Fruit fly (Drosophila melanogaster) whole organism, prepupa: ENCODE results near the gene cas.
A peak's percentile ranks its signal among the peaks of the same experiment; 100 is the strongest.

Experiments
- CG10631 ChIP-seq: fragments of 200-800 bp; sonication (Bioruptor generic); optimal IDR thresholded peaks from 2 replicates; lab custom pipeline; 2016; ENCODE audit warnings: missing biosample characterization, missing genetic modification characterization
- CG10669 ChIP-seq: fragments of 200-800 bp; sonication (Bioruptor generic); optimal IDR thresholded peaks from 3 replicates; lab custom pipeline; 2018; ENCODE audit warnings: missing biosample characterization, mild to moderate bottlenecking, missing genetic modification characterization, moderate library complexity
- CG15336 ChIP-seq: fragments of 200-800 bp; sonication (Bioruptor generic); IDR thresholded peaks from 2 replicates; pipeline ENCODE4 v1.3.6; 2022; ENCODE audit warnings: missing biosample characterization, missing genetic modification characterization
- CG1621 ChIP-seq: fragments of 200-800 bp; sonication (Bioruptor generic); optimal IDR thresholded peaks from 3 replicates; lab custom pipeline; 2018; ENCODE audit warnings: missing biosample characterization, mild to moderate bottlenecking, missing genetic modification characterization
- CG31627 ChIP-seq: fragments of 200-800 bp; sonication (Bioruptor generic); optimal IDR thresholded peaks from 3 replicates; lab custom pipeline; 2016; ENCODE audit warnings: missing biosample characterization, missing genetic modification characterization
- CG3919 ChIP-seq: fragments of 200-800 bp; sonication (Bioruptor generic); optimal IDR thresholded peaks from 3 replicates; lab custom pipeline; 2016; ENCODE audit warnings: missing biosample characterization, missing genetic modification characterization
- CG4318 ChIP-seq: fragments of 200-800 bp; sonication (Bioruptor generic); optimal IDR thresholded peaks from 3 replicates; lab custom pipeline; 2017; ENCODE audit warnings: missing biosample characterization, mild to moderate bottlenecking, missing genetic modification characterization
- CG6163 ChIP-seq: fragments of 200-800 bp; sonication (Bioruptor generic); IDR thresholded peaks from 3 replicates; pipeline ENCODE4 v1.3.6; 2022; ENCODE audit warnings: missing biosample characterization, missing genetic modification characterization
- CG6276 ChIP-seq: fragments of 200-800 bp; sonication (Bioruptor generic); optimal IDR thresholded peaks from 2 replicates; lab custom pipeline; 2017; ENCODE audit warnings: missing biosample characterization, mild to moderate bottlenecking, missing genetic modification characterization
- CG6792 ChIP-seq: fragments of 200-800 bp; sonication (Bioruptor generic); optimal IDR thresholded peaks from 3 replicates; lab custom pipeline; 2016; ENCODE audit warnings: missing biosample characterization, missing genetic modification characterization
- CG6808 ChIP-seq: fragments of 200-800 bp; sonication (Bioruptor generic); optimal IDR thresholded peaks from 3 replicates; lab custom pipeline; 2017; ENCODE audit warnings: missing biosample characterization, missing genetic modification characterization, mild to moderate bottlenecking, moderate library complexity, missing genetic modification reagents
- CG6854 ChIP-seq: fragments of 200-800 bp; sonication (Bioruptor generic); optimal IDR thresholded peaks from 2 replicates; lab custom pipeline; 2017; ENCODE audit warnings: missing biosample characterization, mild to moderate bottlenecking, missing genetic modification characterization
- CG8119 ChIP-seq: fragments of 200-800 bp; sonication (Bioruptor generic); IDR thresholded peaks from 3 replicates; pipeline ENCODE4 v1.3.6; 2022; ENCODE audit warnings: missing biosample characterization, missing genetic modification characterization
- CG8632 ChIP-seq: fragments of 200-800 bp; sonication (Bioruptor generic); optimal IDR thresholded peaks from 3 replicates; lab custom pipeline; 2016; ENCODE audit warnings: missing biosample characterization, missing genetic modification characterization
- CG9139 ChIP-seq: fragments of 200-800 bp; sonication (Bioruptor generic); optimal IDR thresholded peaks from 3 replicates; lab custom pipeline; 2017; ENCODE audit warnings: missing biosample characterization, mild to moderate bottlenecking, missing genetic modification characterization
- Eip75B ChIP-seq: fragments of 200-800 bp; sonication (Bioruptor generic); optimal IDR thresholded peaks from 3 replicates; lab custom pipeline; 2016; ENCODE audit warnings: missing biosample characterization, missing genetic modification characterization
- Eip78C ChIP-seq: fragments of 200-800 bp; sonication (Bioruptor generic); peaks from one replicate; lab custom pipeline; 2016; ENCODE audit warnings: missing biosample characterization, missing genetic modification characterization
- Eip93F ChIP-seq: fragments of 200-800 bp; sonication (Bioruptor generic); optimal IDR thresholded peaks from 2 replicates; lab custom pipeline; 2016; ENCODE audit warnings: missing biosample characterization, mild to moderate bottlenecking, missing genetic modification characterization
- Ets21C ChIP-seq: fragments of 200-800 bp; sonication (Bioruptor generic); optimal IDR thresholded peaks from 3 replicates; lab custom pipeline; 2016; ENCODE audit warnings: missing biosample characterization, missing genetic modification characterization
- Ets96B ChIP-seq: fragments of 200-800 bp; optimal IDR thresholded peaks from 2 replicates; lab custom pipeline; 2019; ENCODE audit warnings: missing biosample characterization, mild to moderate bottlenecking, missing genetic modification characterization, moderate library complexity
- Hr38 ChIP-seq: sonication (Bioruptor generic); optimal IDR thresholded peaks from 2 replicates; lab custom pipeline; 2016; ENCODE audit warnings: missing biosample characterization, missing genetic modification characterization
- Hr39 ChIP-seq: fragments of 200-800 bp; sonication (Bioruptor generic); optimal IDR thresholded peaks from 2 replicates; lab custom pipeline; 2016; ENCODE audit warnings: missing biosample characterization, missing genetic modification characterization
- Hr4 ChIP-seq: fragments of 200-800 bp; sonication (Bioruptor generic); optimal IDR thresholded peaks from 3 replicates; lab custom pipeline; 2016; ENCODE audit warnings: missing biosample characterization, missing genetic modification characterization
- Lpt ChIP-seq: fragments of 200-800 bp; sonication (Bioruptor generic); optimal IDR thresholded peaks from 3 replicates; lab custom pipeline; 2016; ENCODE audit warnings: missing biosample characterization, missing genetic modification characterization
- Met ChIP-seq: fragments of 200-800 bp; sonication (Bioruptor generic); optimal IDR thresholded peaks from 3 replicates; lab custom pipeline; 2016; ENCODE audit warnings: missing biosample characterization, missing genetic modification characterization
- OdsH ChIP-seq: fragments of 200-800 bp; sonication (Bioruptor generic); optimal IDR thresholded peaks from 3 replicates; lab custom pipeline; 2016; ENCODE audit warnings: missing biosample characterization, missing genetic modification characterization
- Smox ChIP-seq: fragments of 200-800 bp; sonication (Bioruptor generic); optimal IDR thresholded peaks from 3 replicates; lab custom pipeline; 2016; ENCODE audit warnings: missing biosample characterization, missing genetic modification characterization
- Sox14 ChIP-seq: fragments of 200-800 bp; sonication (Bioruptor generic); optimal IDR thresholded peaks from 3 replicates; lab custom pipeline; 2016; ENCODE audit warnings: missing biosample characterization, missing genetic modification characterization
- Sox15 ChIP-seq: fragments of 200-800 bp; sonication (Bioruptor generic); optimal IDR thresholded peaks from 3 replicates; lab custom pipeline; 2016; ENCODE audit warnings: missing biosample characterization, missing genetic modification characterization
- achi ChIP-seq: fragments of 200-800 bp; sonication (Bioruptor generic); optimal IDR thresholded peaks from 3 replicates; lab custom pipeline; 2016; ENCODE audit warnings: missing biosample characterization, missing genetic modification characterization
- acj6 ChIP-seq: fragments of 200-800 bp; sonication (Bioruptor generic); optimal IDR thresholded peaks from 3 replicates; lab custom pipeline; 2016; ENCODE audit warnings: missing biosample characterization, missing genetic modification characterization
- dac ChIP-seq: fragments of 200-800 bp; sonication (Bioruptor generic); optimal IDR thresholded peaks from 2 replicates; lab custom pipeline; 2017; ENCODE audit warnings: missing biosample characterization, mild to moderate bottlenecking, missing genetic modification characterization
- dsx ChIP-seq: fragments of 200-800 bp; optimal IDR thresholded peaks from 3 replicates; lab custom pipeline; 2019; ENCODE audit warnings: missing biosample characterization, mild to moderate bottlenecking, missing genetic modification characterization, moderate library complexity; ENCODE audit not compliant: poor library complexity, severe bottlenecking
- eg ChIP-seq: fragments of 200-800 bp; sonication (Bioruptor generic); IDR thresholded peaks from 3 replicates; pipeline ENCODE4 v1.3.6; 2022; ENCODE audit warnings: missing biosample characterization, missing genetic modification characterization
- esn ChIP-seq: fragments of 200-800 bp; sonication (Bioruptor generic); optimal IDR thresholded peaks from 2 replicates; lab custom pipeline; 2016; ENCODE audit warnings: missing biosample characterization, mild to moderate bottlenecking, missing genetic modification characterization, moderate library complexity
- fd85E ChIP-seq: fragments of 200-800 bp; sonication (Bioruptor generic); optimal IDR thresholded peaks from 3 replicates; lab custom pipeline; 2016; ENCODE audit warnings: missing biosample characterization, missing genetic modification characterization
- fkh ChIP-seq: fragments of 200-800 bp; sonication (Bioruptor generic); optimal IDR thresholded peaks from 3 replicates; lab custom pipeline; 2017; ENCODE audit warnings: missing biosample characterization, mild to moderate bottlenecking, missing genetic modification characterization, moderate library complexity
- lz ChIP-seq: fragments of 200-800 bp; sonication (Bioruptor generic); optimal IDR thresholded peaks from 3 replicates; lab custom pipeline; 2016; ENCODE audit warnings: missing biosample characterization, missing genetic modification characterization
- svp ChIP-seq: fragments of 200-800 bp; sonication (Bioruptor generic); peaks from one replicate; lab custom pipeline; 2016; ENCODE audit warnings: missing biosample characterization, missing genetic modification characterization

cas gene

dm6 chr3R:5736305-5736869 lies 19.8 kb upstream of the cas start, which contains the start of the genes CG2100 and CG1236 (continued):
- peak; percentile 22 for TF ChIP-seq Eip93F (GFP tag; lab: Kevin White, UChicago)
- peak; percentile 85 for TF ChIP-seq CG10631 (GFP tag; lab: Kevin White, UChicago)
- peak; percentile 70 for TF ChIP-seq Sox15 (GFP tag; lab: Kevin White, UChicago)
- TF ChIP-seq Met (GFP tag; lab: Kevin White, UChicago), result no peak
- TF ChIP-seq Sox14 (GFP tag; lab: Kevin White, UChicago), result peak; percentile 84
- no peak for TF ChIP-seq CG4318
- peak; percentile 82 for TF ChIP-seq esn (GFP tag; lab: Kevin White, UChicago)
- TF ChIP-seq CG15336 (GFP tag; lab: Robert Waterston, UW), result peak; percentile 81
- TF ChIP-seq dac (GFP tag; lab: Kevin White, UChicago), result no peak
- no peak for TF ChIP-seq CG6276 (GFP tag; lab: Kevin White, UChicago)
- peak; percentile 91 for TF ChIP-seq fkh (GFP tag; lab: Kevin White, UChicago)
- no peak for TF ChIP-seq fd85E
- TF ChIP-seq Smox, result no peak

- TF ChIP-seq fkh (GFP tag; lab: Kevin White, UChicago) (peak; percentile 56), lz (GFP tag; lab: Kevin White, UChicago) (no peak)
- TF ChIP-seq, all 60 proteins: peak for 1
Measured at dm6 chr3R:5733181-5733580, 16.6 kb upstream of the cas start, which contains the start of gene CG1239. Gene CG1239, plus strand, starts transcription at chr3R:5733513.

DNA sequence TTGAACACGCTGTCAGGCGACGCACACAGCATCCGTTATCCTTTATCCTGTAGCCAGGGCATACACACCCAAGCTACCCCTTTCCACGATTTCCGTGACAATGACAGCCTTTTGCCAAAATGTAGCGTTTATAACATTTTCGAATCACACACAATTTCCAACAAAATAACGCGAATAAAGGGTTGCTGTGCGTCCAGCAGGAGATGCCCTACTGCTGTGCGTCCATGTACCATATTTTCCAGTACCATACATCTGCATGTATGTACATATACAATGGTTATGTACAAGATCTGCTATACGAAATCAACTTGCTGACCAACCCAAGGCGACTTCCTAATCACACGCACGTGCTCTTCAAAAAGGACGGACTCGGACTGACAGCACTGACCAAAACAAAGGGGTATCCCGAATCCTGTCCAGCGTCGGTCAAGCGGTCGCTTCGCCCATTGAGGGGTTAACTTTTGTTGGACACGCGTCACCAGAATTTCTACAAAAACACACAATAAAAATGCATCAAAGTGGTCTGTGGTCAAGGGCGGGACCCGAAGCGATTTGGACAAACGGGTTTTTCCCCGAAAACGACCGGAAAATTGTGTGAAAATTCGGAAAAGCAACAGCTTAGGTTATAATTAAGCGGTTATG lies 11.2 kb upstream of the cas start:
- no peak for TF ChIP-seq CG8119 (GFP tag; lab: Robert Waterston, UW)
- TF ChIP-seq CG8632 (GFP tag; lab: Kevin White, UChicago), result no peak
- no peak for TF ChIP-seq dac (GFP tag; lab: Kevin White, UChicago)
- TF ChIP-seq Smox, result no peak
- TF ChIP-seq, all 60 proteins: peak for 0

- TF ChIP-seq CG4318 (no peak), fkh (GFP tag; lab: Kevin White, UChicago) (no peak), achi (GFP tag; lab: Kevin White, UChicago) (no peak), CG8119 (GFP tag; lab: Robert Waterston, UW) (no peak), Sox15 (GFP tag; lab: Kevin White, UChicago) (no peak), CG3919 (no peak)
- TF ChIP-seq, all 60 proteins: peak for 0
Measured at dm6 chr3R:5723122-5723521, 6.5 kb upstream of the cas start.

- peak; percentile 49 for TF ChIP-seq acj6
- peak; percentile 24 for TF ChIP-seq CG10631 (GFP tag; lab: Kevin White, UChicago)
- peak; percentile 72; the same call in 2 of the 3 replicates for TF ChIP-seq eg (GFP tag; lab: Robert Waterston, UW)
- TF ChIP-seq Hr38 (GFP tag; lab: Kevin White, UChicago), result no peak
- TF ChIP-seq lz (GFP tag; lab: Kevin White, UChicago), result peak; percentile 11
- TF ChIP-seq CG6854 (GFP tag; lab: Kevin White, UChicago), result no peak
- no peak for TF ChIP-seq Ets96B (tag; lab: Kevin White, UChicago)
- peak; percentile 39; the same call in 1 of the 3 replicates for TF ChIP-seq CG6163 (GFP tag; lab: Robert Waterston, UW)
- TF ChIP-seq CG4318, result peak; percentile 32
- TF ChIP-seq Lpt (GFP tag; lab: Kevin White, UChicago), result peak; percentile 6
- no peak for TF ChIP-seq CG9139 (GFP tag; lab: Kevin White, UChicago)
- peak; percentile 16 for TF ChIP-seq CG31627
- TF ChIP-seq CG1621 (tag; lab: Kevin White, UChicago), result no peak
- peak; percentile 18 for TF ChIP-seq Met (GFP tag; lab: Kevin White, UChicago)
- peak; percentile 88 for TF ChIP-seq Eip78C (GFP tag; lab: Kevin White, UChicago)
- TF ChIP-seq CG6808 (GFP tag; lab: Kevin White, UChicago), result peak; percentile 41
- no peak for TF ChIP-seq Ets21C (GFP tag; lab: Kevin White, UChicago)
- TF ChIP-seq Hr39 (GFP tag; lab: Kevin White, UChicago), result peak; percentile 10
- TF ChIP-seq OdsH (GFP tag; lab: Kevin White, UChicago), result peak; percentile 65
- TF ChIP-seq CG6792 (GFP tag; lab: Kevin White, UChicago), result no peak
- TF ChIP-seq CG10669 (GFP tag; lab: Kevin White, UChicago), result no peak
- TF ChIP-seq Eip75B (GFP tag; lab: Kevin White, UChicago), result no peak
- peak; percentile 28 for TF ChIP-seq achi (GFP tag; lab: Kevin White, UChicago)
- TF ChIP-seq CG8119 (GFP tag; lab: Robert Waterston, UW), result peak; percentile 74
- peak; percentile 60 for TF ChIP-seq svp (GFP tag; lab: Kevin White, UChicago)
- peak; percentile 72 for TF ChIP-seq Hr4 (GFP tag; lab: Kevin White, UChicago)
- peak; percentile 18 for TF ChIP-seq CG8632 (GFP tag; lab: Kevin White, UChicago)
- TF ChIP-seq Smox, result peak; percentile 1
- no peak for TF ChIP-seq dsx (GFP tag; lab: Kevin White, UChicago)
Measured at dm6 chr3R:5705469-5706067, 11.0 kb downstream of the cas start.
